Fruit fly (Drosophila melanogaster): Measurements from ENCODE around the gene loh.

The loh gene

DNA sequence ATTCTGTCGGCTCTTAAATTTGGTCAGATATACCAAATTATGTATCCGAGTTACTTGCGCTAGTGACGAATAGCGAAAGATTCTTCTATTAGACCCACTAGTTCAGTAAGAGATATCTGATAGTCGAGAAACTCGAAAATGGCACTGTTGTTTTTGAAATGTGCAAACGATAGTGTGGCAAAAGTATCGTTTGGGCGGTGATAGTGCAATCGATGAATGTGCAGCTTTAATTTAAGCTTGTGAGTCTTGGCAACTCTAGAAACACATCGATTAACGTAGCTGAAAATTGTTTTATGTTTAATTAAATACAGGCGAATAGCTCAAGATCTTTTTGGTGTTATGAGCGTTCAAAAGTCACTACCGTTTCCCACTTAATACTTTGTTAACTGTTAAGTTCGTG is 5.0 kb upstream of the loh start, which contains the start of gene STUB1 (continued):
- TF ChIP-seq ham (GFP tag; IDR thresholded peaks at IDR 0.05) (no peak), CG18764 (GFP tag; optimal IDR thresholded peaks at IDR 0.05) (no peak), Neu2 (GFP tag; optimal IDR thresholded peaks at IDR 0.05; ENCODE audit: borderline replicate concordance) (no peak), pum (GFP tag; optimal IDR thresholded peaks at IDR 0.05) (peak; percentile 8), Lim3 (GFP tag; IDR thresholded peaks at IDR 0.05) (no peak), CG2678 (tag; optimal IDR thresholded peaks at IDR 0.05) (no peak), CG13424 (tag; optimal IDR thresholded peaks at IDR 0.05) (no peak), nom (GFP tag; optimal IDR thresholded peaks at IDR 0.05) (no peak), CG6765 (GFP tag; optimal IDR thresholded peaks at IDR 0.05) (no peak), pita (GFP tag; optimal IDR thresholded peaks at IDR 0.05) (no peak), Usf (GFP tag; optimal IDR thresholded peaks at IDR 0.05) (no peak), CG31224 (GFP tag; IDR thresholded peaks at IDR 0.05) (no peak), CG18476 (GFP tag; optimal IDR thresholded peaks at IDR 0.05) (no peak), bowl (GFP tag; IDR thresholded peaks at IDR 0.05) (no peak), bab2 (GFP tag; optimal IDR thresholded peaks at IDR 0.05) (no peak), CG7963 (GFP tag; IDR thresholded peaks at IDR 0.05; ENCODE audit: partially characterized antibody) (peak; percentile 99), CG7556 (GFP tag; optimal IDR thresholded peaks at IDR 0.05) (no peak), grn (GFP tag; optimal IDR thresholded peaks at IDR 0.05) (no peak), ap (GFP tag; IDR thresholded peaks at IDR 0.05) (no peak), sna (GFP tag; IDR thresholded peaks at IDR 0.05; ENCODE audit: partially characterized antibody) (peak; percentile 96), z (GFP tag; IDR thresholded peaks at IDR 0.05) (no peak), CG7839 (tag; optimal IDR thresholded peaks at IDR 0.05) (no peak), Camta (GFP tag; optimal IDR thresholded peaks at IDR 0.05) (no peak), Mad (GFP tag; optimal IDR thresholded peaks at IDR 0.05) (no peak), CG42726 (GFP tag; IDR thresholded peaks at IDR 0.05; ENCODE audit: partially characterized antibody) (peak; percentile 98), Dip3 (GFP tag; optimal IDR thresholded peaks at IDR 0.05) (no peak), sc (optimal IDR thresholded peaks at IDR 0.05) (no peak), sc (GFP tag; optimal IDR thresholded peaks at IDR 0.05) (no peak), fd102C (GFP tag; optimal IDR thresholded peaks at IDR 0.05) (no peak), Chrac-16 (GFP tag; optimal IDR thresholded peaks at IDR 0.05) (peak; percentile 22), Dip2 (GFP tag; IDR thresholded peaks at IDR 0.05) (no peak), eyg (GFP tag; optimal IDR thresholded peaks at IDR 0.05) (no peak), CG12071 (GFP tag; optimal IDR thresholded peaks at IDR 0.05) (no peak), chn (GFP tag; optimal IDR thresholded peaks at IDR 0.05) (peak; percentile 15), tio (GFP tag; optimal IDR thresholded peaks at IDR 0.05) (no peak), pho (GFP tag; optimal IDR thresholded peaks at IDR 0.05) (no peak), Med (GFP tag) (peak; percentile 80), E2f1 (GFP tag; IDR thresholded peaks at IDR 0.05) (no peak), Ptx1 (GFP tag; IDR thresholded peaks at IDR 0.05) (no peak), gcm (GFP tag; optimal IDR thresholded peaks at IDR 0.05) (no peak), unpg (GFP tag; optimal IDR thresholded peaks at IDR 0.05) (no peak), fru (optimal IDR thresholded peaks at IDR 0.05) (no peak), croc (GFP tag; conservative IDR thresholded peaks at IDR 0.05) (no peak), wor (GFP tag; IDR thresholded peaks at IDR 0.05) (no peak), hkb (optimal IDR thresholded peaks at IDR 0.05) (no peak), hkb (GFP tag; IDR thresholded peaks at IDR 0.05) (no peak), dpn (GFP tag; optimal IDR thresholded peaks at IDR 0.05) (peak in 1 of 2 experiments; percentile 14), caup (GFP tag; optimal IDR thresholded peaks at IDR 0.05; ENCODE audit: severe bottlenecking) (no peak), Dbx (GFP tag; IDR thresholded peaks at IDR 0.05) (no peak; the same call in 2 of the 3 replicates), CG8281 (tag; optimal IDR thresholded peaks at IDR 0.05) (no peak), CG8359 (GFP tag; optimal IDR thresholded peaks at IDR 0.05; ENCODE audit: borderline replicate concordance) (no peak), CG13123 (GFP tag; optimal IDR thresholded peaks at IDR 0.05) (no peak), bcd (GFP tag; optimal IDR thresholded peaks at IDR 0.05) (no peak)
